Worm (Caenorhabditis elegans): Measurements from ENCODE around the gene ZC443.1.

The ZC443.1 gene

DNA sequence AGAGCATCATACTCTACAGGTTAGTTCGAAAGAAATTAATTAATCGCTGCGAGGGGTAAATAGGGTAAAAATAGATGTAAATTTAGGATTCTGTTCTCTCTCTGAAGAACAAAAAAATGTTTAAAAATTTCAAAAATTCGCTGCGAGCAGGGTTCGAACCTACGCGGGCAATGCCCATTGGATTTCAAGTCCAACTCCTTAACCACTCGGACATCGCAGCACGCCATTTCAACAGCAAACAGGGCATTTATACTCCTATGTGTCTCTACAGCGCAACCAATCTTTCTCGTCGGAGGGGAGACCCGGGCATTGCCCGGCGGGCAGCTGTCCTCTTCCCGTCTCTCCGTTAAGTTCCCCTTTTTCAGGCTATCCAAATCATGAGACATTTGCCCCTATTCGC lies 29.6 kb downstream of the ZC443.1 start (continued):
- no peak for TF ChIP-seq fkh-4 (tag; optimal IDR thresholded peaks at IDR 0.05; ENCODE audit: borderline replicate concordance)
- no peak for TF ChIP-seq ces-1 (GFP tag; optimal IDR thresholded peaks at IDR 0.05)
- no peak for TF ChIP-seq hlh-4 (tag; optimal IDR thresholded peaks at IDR 0.05)
- no peak for TF ChIP-seq unc-86 (tag; optimal IDR thresholded peaks at IDR 0.05)
- peak; percentile 46 for TF ChIP-seq nhr-85 (tag)
- no peak for TF ChIP-seq mef-2 (tag; optimal IDR thresholded peaks at IDR 0.05)
- peak; percentile 30 for TF ChIP-seq fkh-8 (tag; optimal IDR thresholded peaks at IDR 0.05)
- TF ChIP-seq nhr-19 (GFP tag; conservative IDR thresholded peaks at IDR 0.05): peak; percentile 54
- peak; percentile 38 for TF ChIP-seq lin-14 (GFP tag; optimal IDR thresholded peaks at IDR 0.05)
- peak; percentile 45 for TF ChIP-seq pax-3 (tag; optimal IDR thresholded peaks at IDR 0.05)
- TF ChIP-seq skn-1 (tag; optimal IDR thresholded peaks at IDR 0.05): no peak
- TF ChIP-seq efl-3 (GFP tag; optimal IDR thresholded peaks at IDR 0.05): no peak
- TF ChIP-seq aly-2 (tag; optimal IDR thresholded peaks at IDR 0.05): peak; percentile 37
- no peak for TF ChIP-seq nhr-237 (tag; optimal IDR thresholded peaks at IDR 0.05)
- peak; percentile 61 for TF ChIP-seq snu-23 (GFP tag; optimal IDR thresholded peaks at IDR 0.05)
- TF ChIP-seq nhr-71 (tag; optimal IDR thresholded peaks at IDR 0.05): peak; percentile 49
- TF ChIP-seq sptf-1 (tag; optimal IDR thresholded peaks at IDR 0.05): no peak
- TF ChIP-seq hpl-2 (GFP tag; optimal IDR thresholded peaks at IDR 0.05): no peak
- TF ChIP-seq lin-15B (tag; optimal IDR thresholded peaks at IDR 0.05): no peak
- TF ChIP-seq mab-9 (GFP tag; IDR thresholded peaks at IDR 0.05): no peak
- TF ChIP-seq swsn-7 (tag; optimal IDR thresholded peaks at IDR 0.05): peak; percentile 36
- no peak for TF ChIP-seq unc-98 (GFP tag; IDR thresholded peaks at IDR 0.05)
- no peak for TF ChIP-seq unc-30 (tag; optimal IDR thresholded peaks at IDR 0.05)
- TF ChIP-seq pag-3 (tag; optimal IDR thresholded peaks at IDR 0.05; ENCODE audit: borderline replicate concordance, insufficient read depth): no peak
- no peak for TF ChIP-seq ets-5 (GFP tag; IDR thresholded peaks at IDR 0.05)
- peak in 1 of 2 experiments; percentile 8 for TF ChIP-seq ztf-11 (tag; optimal IDR thresholded peaks at IDR 0.05)
- TF ChIP-seq snpc-4 (tag; optimal IDR thresholded peaks at IDR 0.05): no peak
- peak in 1 of 3 experiments; percentile 48 for TF ChIP-seq ceh-82 (tag; optimal IDR thresholded peaks at IDR 0.05)
- peak; percentile 64 for TF ChIP-seq C16A3.4 (tag; optimal IDR thresholded peaks at IDR 0.05)
- TF ChIP-seq lin-13 (GFP tag; optimal IDR thresholded peaks at IDR 0.05): no peak
- TF ChIP-seq tlp-1 (tag; optimal IDR thresholded peaks at IDR 0.05): no peak
- peak; percentile 3 for TF ChIP-seq ztf-4 (tag; optimal IDR thresholded peaks at IDR 0.05)
- no peak for TF ChIP-seq blmp-1 (tag; optimal IDR thresholded peaks at IDR 0.05)
- peak; percentile 12 for TF ChIP-seq unc-130 (tag; optimal IDR thresholded peaks at IDR 0.05)
- TF ChIP-seq sup-37 (GFP tag; optimal IDR thresholded peaks at IDR 0.05): no peak
- TF ChIP-seq lir-3 (tag; optimal IDR thresholded peaks at IDR 0.05; ENCODE audit: poor library complexity): peak; percentile 9
- no peak for TF ChIP-seq fos-1 (tag; optimal IDR thresholded peaks at IDR 0.05)
- TF ChIP-seq mep-1 (tag; optimal IDR thresholded peaks at IDR 0.05): no peak
- TF ChIP-seq sox-4 (tag; optimal IDR thresholded peaks at IDR 0.05): no peak
- TF ChIP-seq alr-1 (tag; optimal IDR thresholded peaks at IDR 0.05; ENCODE audit: borderline replicate concordance): no peak
- TF ChIP-seq nhr-90 (tag; optimal IDR thresholded peaks at IDR 0.05; ENCODE audit: poor library complexity): peak; percentile 42
- peak; percentile 61 for TF ChIP-seq nhr-47 (tag; optimal IDR thresholded peaks at IDR 0.05)

DNA sequence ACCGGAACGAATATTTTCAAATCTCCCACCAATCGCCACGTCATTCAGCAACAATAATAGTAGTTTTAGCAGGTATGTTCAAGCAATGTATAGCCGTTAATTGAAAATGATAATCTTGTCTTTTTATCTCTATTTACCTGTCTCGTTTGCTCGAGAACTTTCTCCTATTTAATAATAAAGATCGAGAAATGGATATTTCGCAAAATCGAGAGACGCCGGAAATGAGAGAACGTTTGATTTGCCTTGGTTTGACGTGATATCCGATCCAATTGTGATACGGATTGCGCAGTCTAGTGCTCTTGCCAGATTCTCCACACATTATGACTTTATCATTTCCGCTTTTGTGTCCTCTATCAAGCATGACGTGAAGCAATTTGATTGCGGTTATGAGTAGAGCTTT lies 36.0 kb downstream of the ZC443.1 start:
- TF ChIP-seq fkh-8 (tag; optimal IDR thresholded peaks at IDR 0.05) (peak; percentile 59), efl-1 (optimal IDR thresholded peaks at IDR 0.05) (no peak), efl-1 (GFP tag; optimal IDR thresholded peaks at IDR 0.05 in 1 of 2) (peak in 1 of 2 experiments; percentile 86), elt-2 (tag; optimal IDR thresholded peaks at IDR 0.05) (no peak)
